Worm (Caenorhabditis elegans) whole organism, late embryonic: ENCODE results near the gene zyg-11.

ENCODE experiments used
- C08G9.2 ChIP-seq: sonication (generic microtip); optimal IDR thresholded peaks from 2 replicates; lab custom pipeline; 2016; ENCODE audit warnings: mild to moderate bottlenecking, missing genetic modification characterization, moderate library complexity, missing compliant biosample characterization
- C38D4.7 ChIP-seq: fragments of 200-800 bp; sonication (Bioruptor generic); optimal IDR thresholded peaks from 2 replicates; lab custom pipeline; 2018; ENCODE audit warnings: mild to moderate bottlenecking, missing genetic modification characterization, moderate library complexity, missing compliant biosample characterization
- K09A11.1 ChIP-seq: sonication (generic microtip); optimal IDR thresholded peaks from 2 replicates; lab custom pipeline; 2017; ENCODE audit warnings: antibody characterized with exemption, mild to moderate bottlenecking, missing genetic modification characterization, missing compliant biosample characterization; ENCODE audit not compliant: insufficient read depth
- T23F11.4 ChIP-seq: fragments of 200-800 bp; sonication (Bioruptor generic); optimal IDR thresholded peaks from 2 replicates; lab custom pipeline; 2018; ENCODE audit warnings: mild to moderate bottlenecking, missing genetic modification characterization, missing compliant biosample characterization
- Y22D7AL.16 ChIP-seq: sonication (generic microtip); optimal IDR thresholded peaks from 2 replicates; lab custom pipeline; 2016; ENCODE audit warnings: missing genetic modification characterization, missing compliant biosample characterization
- ahr-1 ChIP-seq: sonication (generic microtip); optimal IDR thresholded peaks from 2 replicates; lab custom pipeline; 2016; ENCODE audit warnings: missing genetic modification characterization, missing compliant biosample characterization
- ceh-14 ChIP-seq: sonication (generic microtip); optimal IDR thresholded peaks from 2 replicates; lab custom pipeline; 2016; ENCODE audit warnings: missing genotype, missing genetic modification characterization, missing compliant biosample characterization
- ceh-18 ChIP-seq: sonication (generic microtip); optimal IDR thresholded peaks from 2 replicates; lab custom pipeline; 2016; ENCODE audit warnings: missing genetic modification characterization, missing compliant biosample characterization
- ceh-2 ChIP-seq: sonication (generic microtip); optimal IDR thresholded peaks from 2 replicates; lab custom pipeline; 2016; ENCODE audit warnings: missing genotype, missing genetic modification characterization, missing compliant biosample characterization
- ceh-30 ChIP-seq: fragments of 150-350 bp; optimal IDR thresholded peaks from 2 replicates; lab custom pipeline; 2014; ENCODE audit warnings: missing biosample characterization, missing genetic modification characterization
- ceh-34 ChIP-seq: sonication (generic microtip); optimal IDR thresholded peaks from 2 replicates; lab custom pipeline; 2016; ENCODE audit warnings: mild to moderate bottlenecking, missing genetic modification characterization, missing compliant biosample characterization
- ceh-45 ChIP-seq: fragments of 200-800 bp; sonication (Bioruptor generic); IDR thresholded peaks from 2 replicates; pipeline ENCODE4 v1.3.6; 2022; ENCODE audit warnings: missing genetic modification reagents, missing genetic modification characterization, missing compliant biosample characterization
- ceh-48 ChIP-seq: sonication (generic microtip); optimal IDR thresholded peaks from 2 replicates; lab custom pipeline; 2016; ENCODE audit warnings: missing genetic modification characterization, inconsistent platforms, missing compliant biosample characterization
- ceh-6 ChIP-seq: fragments of 200-800 bp; sonication (Bioruptor generic); optimal IDR thresholded peaks from 2 replicates; lab custom pipeline; 2018; ENCODE audit warnings: mild to moderate bottlenecking, missing genetic modification characterization, missing compliant biosample characterization
- che-1 ChIP-seq: sonication (generic microtip); optimal IDR thresholded peaks from 2 replicates; lab custom pipeline; 2016; ENCODE audit warnings: mild to moderate bottlenecking, missing genetic modification characterization, missing compliant biosample characterization
- elt-2 ChIP-seq: sonication (generic microtip); optimal IDR thresholded peaks from 2 replicates; lab custom pipeline; 2016; ENCODE audit warnings: missing genetic modification reagents, missing genetic modification characterization, missing compliant biosample characterization
- ets-4 ChIP-seq: sonication (generic microtip); optimal IDR thresholded peaks from 2 replicates; lab custom pipeline; 2016; ENCODE audit warnings: missing genetic modification characterization, missing compliant biosample characterization
- fax-1 ChIP-seq: sonication (generic microtip); optimal IDR thresholded peaks from 2 replicates; lab custom pipeline; 2016; ENCODE audit warnings: missing genotype, missing genetic modification characterization, missing compliant biosample characterization
- fkh-6 ChIP-seq: sonication (generic microtip); optimal IDR thresholded peaks from 2 replicates; lab custom pipeline; 2016; ENCODE audit warnings: missing genetic modification characterization, missing compliant biosample characterization
- hlh-13 ChIP-seq: fragments of 200-800 bp; sonication (Bioruptor generic); optimal IDR thresholded peaks from 2 replicates; lab custom pipeline; 2018; ENCODE audit warnings: mild to moderate bottlenecking, missing genetic modification characterization, missing compliant biosample characterization
- hlh-30 ChIP-seq: sonication (generic microtip); optimal IDR thresholded peaks from 2 replicates; lab custom pipeline; 2017; ENCODE audit warnings: antibody characterized with exemption, missing genetic modification characterization, missing compliant biosample characterization; ENCODE audit not compliant: insufficient read depth
- hlh-8 ChIP-seq: sonication (generic microtip); optimal IDR thresholded peaks from 2 replicates; lab custom pipeline; 2016; ENCODE audit warnings: missing genotype, missing genetic modification characterization, missing compliant biosample characterization
- lim-6 ChIP-seq: sonication (generic microtip); optimal IDR thresholded peaks from 2 replicates; lab custom pipeline; 2016; ENCODE audit warnings: missing genetic modification characterization, missing compliant biosample characterization
- lin-11 ChIP-seq: fragments of 200-800 bp; sonication (Bioruptor generic); optimal IDR thresholded peaks from 2 replicates; lab custom pipeline; 2018; ENCODE audit warnings: mild to moderate bottlenecking, missing genetic modification characterization, missing compliant biosample characterization
- madf-2 ChIP-seq: sonication (generic microtip); optimal IDR thresholded peaks from 2 replicates; lab custom pipeline; 2017; ENCODE audit warnings: missing genetic modification characterization, missing compliant biosample characterization
- mec-3 ChIP-seq: sonication (generic microtip); optimal IDR thresholded peaks from 2 replicates; lab custom pipeline; 2016; ENCODE audit warnings: borderline replicate concordance, missing genetic modification characterization, missing compliant biosample characterization
- nfya-1 ChIP-seq: sonication (generic microtip); optimal IDR thresholded peaks from 2 replicates; lab custom pipeline; 2017; ENCODE audit warnings: missing genetic modification characterization, mild to moderate bottlenecking, missing compliant biosample characterization, antibody characterized with exemption, moderate library complexity
- nhr-11 ChIP-seq: fragments of 150-350 bp; optimal IDR thresholded peaks from 2 replicates; lab custom pipeline; 2014; ENCODE audit warnings: missing biosample characterization, missing genetic modification characterization
- npax-4 ChIP-seq: sonication (generic microtip); optimal IDR thresholded peaks from 2 replicates; lab custom pipeline; 2016; ENCODE audit warnings: missing genetic modification characterization, missing compliant biosample characterization
- odd-2 ChIP-seq: sonication (generic microtip); optimal IDR thresholded peaks from 2 replicates; lab custom pipeline; 2017; ENCODE audit warnings: antibody characterized with exemption, mild to moderate bottlenecking, missing genetic modification characterization, missing compliant biosample characterization
- pag-3 ChIP-seq: sonication (generic microtip); optimal IDR thresholded peaks from 2 replicates; lab custom pipeline; 2016; ENCODE audit warnings: missing compliant biosample characterization, missing genetic modification characterization, borderline replicate concordance
- pat-9 ChIP-seq: fragments of 200-800 bp; sonication (Bioruptor generic); optimal IDR thresholded peaks from 2 replicates; lab custom pipeline; 2018; ENCODE audit warnings: mild to moderate bottlenecking, missing genetic modification characterization, moderate library complexity, missing compliant biosample characterization
- pax-1 ChIP-seq: fragments of 150-350 bp; optimal IDR thresholded peaks from 2 replicates; lab custom pipeline; 2014; ENCODE audit warnings: missing biosample characterization, missing genetic modification characterization
- pha-4 ChIP-seq: fragments of 150-350 bp; optimal IDR thresholded peaks from 2 replicates; lab custom pipeline; 2018; ENCODE audit warnings: missing biosample characterization, missing genetic modification reagents, missing genetic modification characterization
- pqm-1 ChIP-seq: sonication (generic microtip); optimal IDR thresholded peaks from 2 replicates; lab custom pipeline; 2016; ENCODE audit warnings: missing genetic modification characterization, missing compliant biosample characterization
- pros-1 ChIP-seq: fragments of 150-350 bp; optimal IDR thresholded peaks from 2 replicates; lab custom pipeline; 2014; ENCODE audit warnings: missing biosample characterization, missing genetic modification reagents, missing genetic modification characterization
- ref-2 ChIP-seq: sonication (generic microtip); optimal IDR thresholded peaks from 2 replicates; lab custom pipeline; 2016; ENCODE audit warnings: missing genetic modification characterization, missing compliant biosample characterization
- rnt-1 ChIP-seq: sonication (generic microtip); optimal IDR thresholded peaks from 2 replicates; lab custom pipeline; 2016; ENCODE audit warnings: missing genetic modification characterization, missing compliant biosample characterization
- sox-4 ChIP-seq: sonication (generic microtip); optimal IDR thresholded peaks from 2 replicates; lab custom pipeline; 2017; ENCODE audit warnings: mild to moderate bottlenecking, missing genetic modification characterization, inconsistent platforms, missing compliant biosample characterization
- syd-9 ChIP-seq: sonication (generic microtip); optimal IDR thresholded peaks from 2 replicates; lab custom pipeline; 2016; ENCODE audit warnings: mild to moderate bottlenecking, missing genetic modification characterization, moderate library complexity, missing compliant biosample characterization
- tbx-7 ChIP-seq: sonication (generic microtip); optimal IDR thresholded peaks from 2 replicates; lab custom pipeline; 2016; ENCODE audit warnings: missing genotype, missing genetic modification characterization, missing compliant biosample characterization
- ttx-3 ChIP-seq: sonication (generic microtip); optimal IDR thresholded peaks from 2 replicates; lab custom pipeline; 2016; ENCODE audit warnings: missing genetic modification reagents, missing genetic modification characterization, missing compliant biosample characterization
- unc-3 ChIP-seq, 2 experiments: fragments of 200-800 bp in 1 of 2; sonication (Bioruptor generic) in 1 of 2; sonication (generic microtip) in 1 of 2; conservative IDR thresholded peaks in 1 of 2; optimal IDR thresholded peaks in 1 of 2; 2 replicates each; pipeline versions ENCODE4 v1.3.6 to Lab custom; 2016 to 2022; ENCODE audit warnings: missing compliant biosample characterization in 2 of 2, missing genetic modification characterization in 2 of 2, missing genetic modification reagents in 1 of 2
- unc-42 ChIP-seq: sonication (generic microtip); optimal IDR thresholded peaks from 2 replicates; lab custom pipeline; 2016; ENCODE audit warnings: missing genotype, missing genetic modification characterization, missing compliant biosample characterization
- unc-55 ChIP-seq: sonication (generic microtip); optimal IDR thresholded peaks from 2 replicates; lab custom pipeline; 2017; ENCODE audit warnings: missing biosample characterization, missing genetic modification reagents, missing genetic modification characterization
- ztf-16 ChIP-seq: sonication (generic microtip); optimal IDR thresholded peaks from 2 replicates; lab custom pipeline; 2017; ENCODE audit warnings: missing genetic modification characterization, missing compliant biosample characterization

zyg-11 gene

DNA sequence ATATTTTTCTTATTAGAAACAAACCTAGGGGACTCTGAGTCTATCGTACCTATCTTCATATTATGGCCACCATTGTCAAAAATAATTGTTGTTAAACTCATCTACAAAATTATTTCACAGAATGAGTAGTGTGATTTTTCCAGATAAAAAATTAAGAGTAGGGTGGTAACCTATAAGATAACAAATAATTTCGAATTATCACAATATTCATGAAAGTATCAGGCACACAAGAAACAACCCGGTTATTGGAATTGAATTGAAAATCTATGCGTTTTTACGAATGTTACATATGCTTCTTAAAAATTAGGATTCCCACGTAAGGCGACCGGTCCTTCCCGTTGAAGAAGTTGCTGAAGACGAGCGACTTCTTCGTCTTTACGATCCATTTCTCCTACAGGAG is 19.8 kb downstream of the zyg-11 start, which contains the start of gene arp-6:
Gene arp-6 (minus strand): TSS at position 101 of the 400 bp plus-strand sequence.
- no peak for TF ChIP-seq madf-2 (tag; lab: Kevin White, UChicago)
- no peak for TF ChIP-seq T23F11.4 (GFP tag; lab: Kevin White, UChicago)
- no peak for TF ChIP-seq pax-1 (tag; lab: Kevin White, UChicago)
- TF ChIP-seq C08G9.2 (tag; lab: Kevin White, UChicago), result no peak
- TF ChIP-seq lim-6 (tag; lab: Kevin White, UChicago), result no peak
- no peak for TF ChIP-seq ets-4
- TF ChIP-seq hlh-30 (tag; lab: Kevin White, UChicago), result no peak
- no peak for TF ChIP-seq ztf-16 (tag; lab: Kevin White, UChicago)
- TF ChIP-seq mec-3 (tag; lab: Kevin White, UChicago), result no peak
- TF ChIP-seq ceh-45 (GFP tag; lab: Robert Waterston, UW), result no peak
- no peak for TF ChIP-seq C38D4.7 (GFP tag; lab: Kevin White, UChicago)
- no peak for TF ChIP-seq ceh-2 (tag; lab: Kevin White, UChicago)
- TF ChIP-seq, all 69 proteins: peak for 0

DNA sequence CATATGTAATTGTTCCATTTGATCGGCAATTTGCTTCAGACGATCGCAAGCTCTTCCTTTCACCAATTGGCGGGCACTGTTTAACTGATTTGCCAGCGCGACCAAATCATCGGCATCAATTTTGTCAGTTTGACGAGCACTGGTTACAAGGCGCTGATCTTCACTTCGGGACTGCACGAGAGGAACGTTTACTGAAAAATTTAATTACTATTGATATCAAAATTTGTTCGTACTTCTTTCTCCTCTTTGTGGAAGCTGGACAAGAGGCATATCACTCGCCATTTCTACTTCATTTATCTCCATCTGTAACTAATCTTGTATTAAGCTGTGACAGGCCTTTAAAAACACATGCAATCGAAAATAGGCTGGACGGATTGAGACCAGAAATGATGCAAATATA is 20.4 kb downstream of the zyg-11 start, which contains the start of gene C08B11.9:
Gene C08B11.9 (minus strand): TSS at position 307 of the 400 bp plus-strand sequence.
- TF ChIP-seq fax-1 (tag; lab: Kevin White, UChicago) (no peak), C38D4.7 (GFP tag; lab: Kevin White, UChicago) (no peak), pha-4 (tag; lab: Kevin White, UChicago) (no peak), pat-9 (tag; lab: Kevin White, UChicago) (no peak), ceh-34 (tag; lab: Kevin White, UChicago) (no peak), nfya-1 (no peak), pqm-1 (tag; lab: Kevin White, UChicago) (no peak), mec-3 (tag; lab: Kevin White, UChicago) (no peak), K09A11.1 (tag; lab: Kevin White, UChicago) (no peak)

DNA sequence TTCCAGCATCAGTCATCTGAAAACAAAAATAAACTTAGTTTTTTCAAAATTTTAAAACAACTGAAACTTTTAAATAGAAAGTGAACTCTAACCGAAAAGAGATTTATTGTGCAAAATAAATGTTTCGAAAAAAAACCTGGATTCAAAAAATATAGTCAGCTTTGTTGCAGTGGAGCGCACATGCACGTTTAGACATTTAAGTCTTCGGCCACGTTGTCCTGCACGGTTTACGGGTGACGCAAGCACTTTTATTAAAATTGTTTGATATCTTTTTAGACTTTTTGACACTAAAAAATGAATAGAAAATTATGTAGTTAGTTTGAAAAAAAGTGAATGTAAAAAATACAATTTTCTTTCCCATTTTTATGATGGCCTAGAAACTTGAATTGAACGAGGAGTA is 21.9 kb downstream of the zyg-11 start, which contains the start of the genes ubh-4 and algn-6:
Gene ubh-4 (minus strand): TSS at position 182 of the 400 bp plus-strand sequence.
Gene algn-6 (plus strand): TSS at position 387 of the 400 bp plus-strand sequence.
- TF ChIP-seq ceh-6 (no peak), sox-4 (tag; lab: Kevin White, UChicago) (no peak), ceh-30 (no peak), ahr-1 (tag; lab: Kevin White, UChicago) (no peak), ceh-14 (peak; percentile 5), odd-2 (tag; lab: Kevin White, UChicago) (no peak), elt-2 (tag; lab: Kevin White, UChicago) (peak; percentile 35), rnt-1 (tag; lab: Kevin White, UChicago) (no peak), mec-3 (tag; lab: Kevin White, UChicago) (no peak), syd-9 (tag; lab: Kevin White, UChicago) (no peak), ceh-45 (GFP tag; lab: Robert Waterston, UW) (no peak), ttx-3 (tag; lab: Kevin White, UChicago) (no peak), ref-2 (tag; lab: Kevin White, UChicago) (peak; percentile 30), pqm-1 (tag; lab: Kevin White, UChicago) (no peak), fkh-6 (tag; lab: Kevin White, UChicago) (no peak), unc-3 (GFP tag; conservative IDR thresholded peaks at IDR 0.05; lab: Robert Waterston, UW) (no peak), unc-3 (tag; optimal IDR thresholded peaks at IDR 0.05; lab: Kevin White, UChicago) (no peak), ztf-16 (tag; lab: Kevin White, UChicago) (peak; percentile 47), tbx-7 (tag; lab: Kevin White, UChicago) (peak; percentile 42), lin-11 (tag; lab: Kevin White, UChicago) (no peak), hlh-8 (tag; lab: Kevin White, UChicago) (peak; percentile 2), pag-3 (no peak), madf-2 (tag; lab: Kevin White, UChicago) (no peak), unc-42 (peak; percentile 56), nhr-11 (tag; lab: Kevin White, UChicago) (no peak), ceh-48 (tag; lab: Kevin White, UChicago) (no peak), hlh-13 (GFP tag; lab: Kevin White, UChicago) (no peak), Y22D7AL.16 (tag; lab: Kevin White, UChicago) (no peak), pros-1 (no peak), nfya-1 (peak; percentile 21), npax-4 (tag; lab: Kevin White, UChicago) (no peak), pax-1 (tag; lab: Kevin White, UChicago) (no peak), ceh-18 (tag; lab: Kevin White, UChicago) (no peak), ets-4 (no peak), unc-55 (no peak), che-1 (no peak), pat-9 (tag; lab: Kevin White, UChicago) (no peak)
